Fruit fly (Drosophila melanogaster) whole organism, embryonic: ENCODE measurements around the gene Mrp5.

Experiments used
- CG10147 ChIP-seq: fragments of 200-800 bp; sonication (Bioruptor generic); optimal IDR thresholded peaks from 2 replicates; lab custom pipeline; 2019; ENCODE audit warnings: missing biosample characterization, mild to moderate bottlenecking, missing genetic modification characterization, moderate library complexity
- CG12155 ChIP-seq: fragments of 200-800 bp; sonication (Bioruptor generic); optimal IDR thresholded peaks from 3 replicates; lab custom pipeline; 2016; ENCODE audit warnings: missing biosample characterization, missing genetic modification characterization
- CG12744 ChIP-seq: fragments of 200-800 bp; sonication (Bioruptor generic); optimal IDR thresholded peaks from 2 replicates; lab custom pipeline; 2016; ENCODE audit warnings: missing biosample characterization, missing genetic modification characterization
- CG12769 ChIP-seq: fragments of 200-800 bp; sonication (Bioruptor generic); optimal IDR thresholded peaks from 2 replicates; lab custom pipeline; 2019; ENCODE audit warnings: missing biosample characterization, mild to moderate bottlenecking, missing genetic modification characterization, moderate library complexity
- CG13296 ChIP-seq: fragments of 200-800 bp; sonication (Bioruptor generic); optimal IDR thresholded peaks from 3 replicates; lab custom pipeline; 2018; ENCODE audit warnings: missing biosample characterization, mild to moderate bottlenecking, missing genetic modification characterization
- CG15011 ChIP-seq: fragments of 200-800 bp; sonication (Bioruptor generic); optimal IDR thresholded peaks from 3 replicates; lab custom pipeline; 2018; ENCODE audit warnings: missing biosample characterization, mild to moderate bottlenecking, missing genetic modification characterization
- CG1529 ChIP-seq: fragments of 200-800 bp; sonication (Bioruptor generic); optimal IDR thresholded peaks from 3 replicates; lab custom pipeline; 2018; ENCODE audit warnings: missing biosample characterization, missing genetic modification characterization
- CG1603 ChIP-seq: fragments of 200-800 bp; sonication (Bioruptor generic); optimal IDR thresholded peaks from 2 replicates; lab custom pipeline; 2019; ENCODE audit warnings: missing biosample characterization, mild to moderate bottlenecking, missing genetic modification characterization, moderate library complexity
- CG1647 ChIP-seq: fragments of 200-800 bp; sonication (Bioruptor generic); optimal IDR thresholded peaks from 3 replicates; lab custom pipeline; 2016; ENCODE audit warnings: missing biosample characterization, missing genetic modification characterization
- CG17359 ChIP-seq: fragments of 200-800 bp; sonication (Bioruptor generic); optimal IDR thresholded peaks from 3 replicates; lab custom pipeline; 2018; ENCODE audit warnings: missing biosample characterization, mild to moderate bottlenecking, missing genetic modification characterization, moderate library complexity
- CG2129 ChIP-seq: fragments of 200-800 bp; sonication (Bioruptor generic); IDR thresholded peaks from 2 replicates; pipeline ENCODE4 v1.3.6; 2022; ENCODE audit warnings: missing biosample characterization, missing genetic modification characterization; ENCODE audit not compliant: partially characterized antibody
- CG3726 ChIP-seq: fragments of 200-800 bp; sonication (Bioruptor generic); IDR thresholded peaks from 3 replicates; pipeline ENCODE4, ENCODE4 v1.3.6; 2022; ENCODE audit warnings: missing biosample characterization, missing genetic modification characterization
- CG42726 ChIP-seq: fragments of 200-800 bp; sonication (Bioruptor generic); IDR thresholded peaks from 2 replicates; pipeline ENCODE4 v1.3.6; 2022; ENCODE audit warnings: missing biosample characterization, missing genetic modification characterization; ENCODE audit not compliant: partially characterized antibody
- CG4404 ChIP-seq: fragments of 200-800 bp; sonication (Bioruptor generic); IDR thresholded peaks from 2 replicates; pipeline ENCODE4 v1.3.6; 2022; ENCODE audit warnings: missing biosample characterization, missing genetic modification characterization
- CG4820 ChIP-seq: fragments of 200-800 bp; sonication (Bioruptor generic); optimal IDR thresholded peaks from 3 replicates; lab custom pipeline; 2016; ENCODE audit warnings: missing biosample characterization, missing genetic modification characterization
- CG6683 ChIP-seq: fragments of 200-800 bp; sonication (Bioruptor generic); optimal IDR thresholded peaks from 2 replicates; lab custom pipeline; 2017; ENCODE audit warnings: missing biosample characterization, mild to moderate bottlenecking, missing genetic modification characterization, missing genetic modification reagents
- CG7987 ChIP-seq: fragments of 200-800 bp; sonication (Bioruptor generic); optimal IDR thresholded peaks from 2 replicates; lab custom pipeline; 2018; ENCODE audit warnings: missing biosample characterization, mild to moderate bottlenecking, missing genetic modification characterization, moderate library complexity
- CG9876 ChIP-seq: fragments of 200-800 bp; sonication (Bioruptor generic); optimal IDR thresholded peaks from 2 replicates; lab custom pipeline; 2016; ENCODE audit warnings: missing biosample characterization, missing genetic modification characterization
- D19B ChIP-seq: fragments of 200-800 bp; sonication (Bioruptor generic); optimal IDR thresholded peaks from 2 replicates; lab custom pipeline; 2017; ENCODE audit warnings: missing biosample characterization, mild to moderate bottlenecking, missing genetic modification characterization
- Elba2 ChIP-seq: fragments of 200-800 bp; sonication (Bioruptor generic); optimal IDR thresholded peaks from 3 replicates; lab custom pipeline; 2016; ENCODE audit warnings: missing biosample characterization, missing genetic modification characterization
- Fer2 ChIP-seq: fragments of 200-800 bp; sonication (Bioruptor generic); optimal IDR thresholded peaks from 2 replicates; lab custom pipeline; 2018; ENCODE audit warnings: missing biosample characterization, mild to moderate bottlenecking, missing genetic modification characterization, moderate library complexity
- Hey ChIP-seq: fragments of 200-800 bp; sonication (Bioruptor generic); optimal IDR thresholded peaks from 3 replicates; lab custom pipeline; 2018; ENCODE audit warnings: missing biosample characterization, mild to moderate bottlenecking, missing genetic modification characterization
- Lpt ChIP-seq: fragments of >200 bp; optimal IDR thresholded peaks from 2 replicates; lab custom pipeline; 2018; ENCODE audit warnings: missing biosample characterization, missing genetic modification characterization
- NK7.1 ChIP-seq: fragments of 200-800 bp; sonication (Bioruptor generic); optimal IDR thresholded peaks from 3 replicates; lab custom pipeline; 2016; ENCODE audit warnings: missing biosample characterization, missing genetic modification characterization
- Rx ChIP-seq: fragments of 200-800 bp; sonication (Bioruptor generic); IDR thresholded peaks from 2 replicates; pipeline ENCODE4 v1.3.6; 2022; ENCODE audit warnings: missing biosample characterization, missing genetic modification characterization
- Sox102F ChIP-seq: fragments of 200-800 bp; sonication (Bioruptor generic); optimal IDR thresholded peaks from 2 replicates; lab custom pipeline; 2018; ENCODE audit warnings: missing biosample characterization, mild to moderate bottlenecking, missing genetic modification characterization, moderate library complexity
- Xrp1 ChIP-seq: fragments of 200-800 bp; sonication (Bioruptor generic); IDR thresholded peaks from 2 replicates; pipeline ENCODE4 v1.3.6; 2022; ENCODE audit warnings: missing biosample characterization, missing genetic modification characterization
- al ChIP-seq: fragments of 200-800 bp; sonication (Bioruptor generic); IDR thresholded peaks from 2 replicates; pipeline ENCODE4 v1.3.6; 2022; ENCODE audit warnings: missing biosample characterization, missing genetic modification characterization
- crol ChIP-seq: fragments of 200-800 bp; sonication (Bioruptor generic); IDR thresholded peaks from 2 replicates; pipeline ENCODE4 v1.3.6; 2022; ENCODE audit warnings: missing biosample characterization, missing genetic modification characterization
- danr ChIP-seq: fragments of 200-800 bp; sonication (Bioruptor generic); IDR thresholded peaks from 2 replicates; pipeline ENCODE4 v1.3.6; 2022; ENCODE audit warnings: missing biosample characterization, missing genetic modification characterization
- dpn ChIP-seq, 2 experiments: fragments of 200-800 bp; sonication (Bioruptor generic); optimal IDR thresholded peaks; 3 replicates each; lab custom pipeline; 2016; ENCODE audit warnings: missing biosample characterization in 2 of 2, missing genetic modification characterization in 2 of 2
- esg ChIP-seq: fragments of 200-800 bp; sonication (Bioruptor generic); conservative IDR thresholded peaks from 2 replicates; pipeline ENCODE4 v1.3.6; 2022; ENCODE audit warnings: missing biosample characterization, missing genetic modification characterization
- ham ChIP-seq: fragments of 200-800 bp; sonication (Bioruptor generic); IDR thresholded peaks from 2 replicates; pipeline ENCODE4 v1.3.6; 2022; ENCODE audit warnings: missing biosample characterization, missing genetic modification characterization
- hb ChIP-seq: fragments of 200-800 bp; sonication (Bioruptor generic); IDR thresholded peaks from 3 replicates; pipeline ENCODE4 v1.3.6; 2022; ENCODE audit warnings: missing biosample characterization, missing genetic modification characterization; ENCODE audit not compliant: partially characterized antibody
- inv ChIP-seq: fragments of 200-800 bp; sonication (Bioruptor generic); IDR thresholded peaks from 2 replicates; pipeline ENCODE4 v1.3.6; 2022; ENCODE audit warnings: missing biosample characterization, missing genetic modification characterization; ENCODE audit not compliant: partially characterized antibody
- knrl ChIP-seq: fragments of 200-800 bp; sonication (Bioruptor generic); IDR thresholded peaks from 3 replicates; pipeline ENCODE4 v1.3.6; 2022; ENCODE audit warnings: missing biosample characterization, missing genetic modification characterization; ENCODE audit not compliant: partially characterized antibody
- pho ChIP-seq: fragments of 200-800 bp; sonication (Bioruptor generic); optimal IDR thresholded peaks from 2 replicates; lab custom pipeline; 2016; ENCODE audit warnings: missing biosample characterization, missing genetic modification characterization
- pnt ChIP-seq: fragments of 200-800 bp; sonication (Bioruptor generic); optimal IDR thresholded peaks from 3 replicates; lab custom pipeline; 2016; ENCODE audit warnings: missing biosample characterization, missing genetic modification characterization
- pum ChIP-seq: fragments of 200-800 bp; sonication (Bioruptor generic); optimal IDR thresholded peaks from 2 replicates; lab custom pipeline; 2016; ENCODE audit warnings: missing biosample characterization, missing genetic modification characterization
- row ChIP-seq: fragments of 200-800 bp; sonication (Bioruptor generic); IDR thresholded peaks from 3 replicates; pipeline ENCODE4 v1.3.6; 2022; ENCODE audit warnings: missing biosample characterization, missing genetic modification characterization
- schlank ChIP-seq: fragments of 200-800 bp; sonication (Bioruptor generic); optimal IDR thresholded peaks from 2 replicates; lab custom pipeline; 2018; ENCODE audit warnings: missing biosample characterization, mild to moderate bottlenecking, missing genetic modification characterization
- sna ChIP-seq: fragments of 200-800 bp; sonication (Bioruptor generic); IDR thresholded peaks from 2 replicates; pipeline ENCODE4 v1.3.6; 2022; ENCODE audit warnings: missing biosample characterization, missing genetic modification characterization; ENCODE audit not compliant: partially characterized antibody
- sqz ChIP-seq: fragments of 200-800 bp; sonication (Bioruptor generic); optimal IDR thresholded peaks from 3 replicates; lab custom pipeline; 2018; ENCODE audit warnings: missing biosample characterization, mild to moderate bottlenecking, missing genetic modification characterization
- stc ChIP-seq: fragments of 200-800 bp; sonication (Bioruptor generic); IDR thresholded peaks from 2 replicates; pipeline ENCODE4 v1.3.6; 2022; ENCODE audit warnings: missing biosample characterization, missing genetic modification characterization
- stwl ChIP-seq: fragments of 200-800 bp; sonication (Bioruptor generic); optimal IDR thresholded peaks from 3 replicates; lab custom pipeline; 2018; ENCODE audit warnings: missing biosample characterization, mild to moderate bottlenecking, missing genetic modification characterization, moderate library complexity
- tna ChIP-seq: fragments of 200-800 bp; sonication (Bioruptor generic); IDR thresholded peaks from 2 replicates; pipeline ENCODE4 v1.3.6; 2022; ENCODE audit warnings: missing biosample characterization, missing genetic modification characterization; ENCODE audit not compliant: partially characterized antibody
- vvl ChIP-seq: fragments of 200-800 bp; sonication (Bioruptor generic); IDR thresholded peaks from 2 replicates; pipeline ENCODE4 v1.3.6; 2022; ENCODE audit warnings: missing biosample characterization, missing genetic modification characterization
- zen2 ChIP-seq: fragments of 200-800 bp; sonication (Bioruptor generic); IDR thresholded peaks from 3 replicates; pipeline ENCODE4 v1.3.6; 2022; ENCODE audit warnings: missing biosample characterization, missing genetic modification characterization; ENCODE audit not compliant: partially characterized antibody
- zfh1 ChIP-seq: fragments of 200-800 bp; sonication (Bioruptor generic); IDR thresholded peaks from 3 replicates; pipeline ENCODE4 v1.3.6; 2022; ENCODE audit warnings: missing biosample characterization, missing genetic modification characterization

Mrp5 gene

DNA sequence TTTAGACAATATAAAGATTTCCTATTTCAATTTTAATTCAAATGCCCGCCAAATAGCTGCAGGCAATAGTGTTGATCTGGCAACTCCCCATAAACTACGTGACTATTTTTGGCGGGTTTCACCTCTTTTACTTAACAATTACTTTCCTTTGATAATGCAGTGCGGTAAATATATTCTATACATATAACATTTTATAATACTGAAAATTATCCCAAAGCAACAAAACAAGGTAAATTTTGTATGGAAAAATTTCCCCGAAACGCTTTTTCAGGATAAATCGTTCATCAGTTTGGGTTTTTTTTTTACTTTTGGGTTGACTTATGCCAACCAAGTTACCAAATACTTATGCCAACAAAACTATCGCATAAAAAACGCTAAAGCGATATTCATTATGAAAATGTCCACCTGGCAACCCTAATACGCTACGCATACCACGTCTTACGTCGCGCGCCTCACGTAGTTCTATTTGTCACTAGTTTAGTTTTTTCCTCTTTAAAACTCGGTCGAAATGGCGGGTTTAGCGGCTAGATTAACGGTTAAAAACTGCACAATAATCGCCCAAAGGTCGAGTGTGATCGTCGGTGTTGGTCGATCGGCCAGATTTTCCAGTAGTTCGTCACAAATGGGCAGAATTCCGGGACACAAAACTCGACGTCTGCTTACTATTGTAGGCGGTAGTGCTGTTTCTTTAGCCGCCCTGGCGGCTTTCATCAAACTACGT, 28.4 kb downstream of the Mrp5 start, which contains the start of gene MICU3 (continued):
- peak; percentile 40 for TF ChIP-seq pnt (GFP tag; lab: Kevin White, UChicago)
- no peak for TF ChIP-seq Lpt (GFP tag; lab: Kevin White, UChicago)
- no peak for TF ChIP-seq CG3726 (GFP tag; lab: Robert Waterston, UW)
- TF ChIP-seq Sox102F: peak; percentile 60
- TF ChIP-seq hb (GFP tag; lab: Robert Waterston, UW): peak; percentile 69
- TF ChIP-seq CG4820 (GFP tag; lab: Kevin White, UChicago): peak; percentile 63
- 0 out of 2 replicates have a peak, but pooled peaks have one; percentile 12 for TF ChIP-seq CG42726
- TF ChIP-seq zen2 (GFP tag; lab: Robert Waterston, UW): peak; percentile 48; the same call in 1 of the 3 replicates
- peak; percentile 48; the same call in 1 of the 2 replicates for TF ChIP-seq CG4404 (GFP tag; lab: Robert Waterston, UW)
- TF ChIP-seq CG6683 (GFP tag; lab: Kevin White, UChicago): no peak
- TF ChIP-seq NK7.1: peak; percentile 15
- TF ChIP-seq dpn (GFP tag; optimal IDR thresholded peaks at IDR 0.05; lab: Kevin White, UChicago): peak; percentile 74 to 77
- peak; percentile 59 for TF ChIP-seq sna
- peak; percentile 69 for TF ChIP-seq inv (GFP tag; lab: Robert Waterston, UW)
- TF ChIP-seq vvl (GFP tag; lab: Robert Waterston, UW): peak; percentile 72
- peak; percentile 72; the same call in 2 of the 3 replicates for TF ChIP-seq zfh1 (GFP tag; lab: Robert Waterston, UW)
- TF ChIP-seq CG13296 (GFP tag; lab: Kevin White, UChicago): peak; percentile 46
- peak; percentile 90 for TF ChIP-seq row (GFP tag; lab: Robert Waterston, UW)
- TF ChIP-seq CG12744 (GFP tag; lab: Kevin White, UChicago): peak; percentile 28
- peak; percentile 67 for TF ChIP-seq al (GFP tag; lab: Robert Waterston, UW)
- peak; percentile 19 for TF ChIP-seq Elba2
- TF ChIP-seq D19B (GFP tag; lab: Kevin White, UChicago): peak; percentile 28
- TF ChIP-seq schlank (tag; lab: Kevin White, UChicago): no peak
- peak; percentile 71 for TF ChIP-seq CG2129
- no peak for TF ChIP-seq CG1529 (GFP tag; lab: Kevin White, UChicago)
- TF ChIP-seq pum (GFP tag; lab: Kevin White, UChicago): peak; percentile 56
- peak; percentile 55 for TF ChIP-seq CG17359 (tag; lab: Kevin White, UChicago)
- TF ChIP-seq CG1603 (tag; lab: Kevin White, UChicago): peak; percentile 25
- no peak for TF ChIP-seq ham (GFP tag; lab: Robert Waterston, UW)
- peak; percentile 80 for TF ChIP-seq knrl
- 0 out of 2 replicates have a peak, but pooled peaks have one; percentile 9 for TF ChIP-seq stc (GFP tag; lab: Robert Waterston, UW)
- peak; percentile 33 for TF ChIP-seq CG1647
- peak; percentile 64 for TF ChIP-seq pho (GFP tag; lab: Kevin White, UChicago)
- TF ChIP-seq Hey: no peak
- TF ChIP-seq CG12769 (tag; lab: Kevin White, UChicago): peak; percentile 20
- no peak for TF ChIP-seq crol (GFP tag; lab: Robert Waterston, UW)
- peak; percentile 66 for TF ChIP-seq esg (GFP tag; lab: Robert Waterston, UW)
- TF ChIP-seq danr (GFP tag; lab: Robert Waterston, UW): no peak
- peak; percentile 47 for TF ChIP-seq stwl (tag; lab: Kevin White, UChicago)
- TF ChIP-seq Rx (GFP tag; lab: Robert Waterston, UW): peak; percentile 43; the same call in 1 of the 2 replicates
- peak; percentile 36 for TF ChIP-seq Fer2 (tag; lab: Kevin White, UChicago)
- peak; percentile 48; the same call in 1 of the 2 replicates for TF ChIP-seq Xrp1 (GFP tag; lab: Robert Waterston, UW)
- TF ChIP-seq CG9876 (GFP tag; lab: Kevin White, UChicago): peak; percentile 59
- peak; percentile 80 for TF ChIP-seq CG10147 (GFP tag; lab: Kevin White, UChicago)
- TF ChIP-seq CG12155 (GFP tag; lab: Kevin White, UChicago): peak; percentile 56
- TF ChIP-seq CG7987 (GFP tag; lab: Kevin White, UChicago): peak; percentile 16
- TF ChIP-seq CG15011 (GFP tag; lab: Kevin White, UChicago): no peak
- TF ChIP-seq tna (GFP tag; lab: Robert Waterston, UW): no peak
- peak; percentile 11 for TF ChIP-seq sqz (GFP tag; lab: Kevin White, UChicago)
